Worm (Caenorhabditis elegans) whole organism, young adult: Measurements from ENCODE around the gene Y75B8A.34.

Source experiments
- B0035.1 ChIP-seq: sonication (generic microtip); optimal IDR thresholded peaks from 2 replicates; lab custom pipeline; 2016; ENCODE audit warnings: missing genetic modification characterization, mild to moderate bottlenecking, missing compliant biosample characterization, missing genotype, missing genetic modification reagents
- B0261.1 ChIP-seq: sonication (generic microtip); optimal IDR thresholded peaks from 2 replicates; lab custom pipeline; 2016; ENCODE audit warnings: mild to moderate bottlenecking, missing genetic modification characterization, moderate library complexity, missing compliant biosample characterization
- C17E4.6 ChIP-seq: fragments of 200-800 bp; sonication (Bioruptor generic); IDR thresholded peaks from 2 replicates; pipeline ENCODE4 v1.3.6; 2022; ENCODE audit warnings: missing genetic modification reagents, missing genetic modification characterization, missing compliant biosample characterization
- D2030.7 ChIP-seq: fragments of 200-800 bp; sonication (Bioruptor generic); IDR thresholded peaks from 2 replicates; pipeline ENCODE4 v1.3.6; 2022; ENCODE audit warnings: missing genetic modification reagents, missing genetic modification characterization, missing compliant biosample characterization
- F57C9.4 ChIP-seq: sonication (generic microtip); optimal IDR thresholded peaks from 2 replicates; lab custom pipeline; 2017; ENCODE audit warnings: mild to moderate bottlenecking, missing genetic modification characterization, missing compliant biosample characterization
- T07F8.4 ChIP-seq: sonication (generic microtip); optimal IDR thresholded peaks from 2 replicates; lab custom pipeline; 2016; ENCODE audit warnings: mild to moderate bottlenecking, missing genetic modification characterization, moderate library complexity, missing compliant biosample characterization
- Y67H2A.10 ChIP-seq: fragments of 200-800 bp; sonication (Bioruptor generic); conservative IDR thresholded peaks from 2 replicates; pipeline ENCODE4 v1.3.6; 2022; ENCODE audit warnings: missing genetic modification reagents, missing genetic modification characterization, missing compliant biosample characterization
- Y79H2A.3 ChIP-seq: fragments of 200-800 bp; sonication (Bioruptor generic); conservative IDR thresholded peaks from 2 replicates; pipeline ENCODE4 v1.3.6; 2022; ENCODE audit warnings: missing genetic modification reagents, missing genetic modification characterization, missing compliant biosample characterization
- Y95B8A.8 ChIP-seq: fragments of 200-800 bp; sonication (Bioruptor generic); IDR thresholded peaks from 2 replicates; pipeline ENCODE4 v1.3.6; 2022; ENCODE audit warnings: missing genetic modification reagents, missing genetic modification characterization, missing compliant biosample characterization
- ZK185.1 ChIP-seq: sonication (generic microtip); optimal IDR thresholded peaks from 2 replicates; lab custom pipeline; 2016; ENCODE audit warnings: mild to moderate bottlenecking, missing genetic modification characterization, missing compliant biosample characterization; ENCODE audit not compliant: poor library complexity, severe bottlenecking
- akir-1 ChIP-seq: fragments of 200-800 bp; sonication (Bioruptor generic); optimal IDR thresholded peaks from 2 replicates; lab custom pipeline; 2018; ENCODE audit warnings: mild to moderate bottlenecking, missing genetic modification characterization, moderate library complexity, missing compliant biosample characterization
- ama-1 ChIP-seq, 3 experiments: fragments of 150-350 bp in 1 of 3; sonication (generic microtip) in 2 of 3; optimal IDR thresholded peaks; 2 replicates each; lab custom pipeline; 2014 to 2018; ENCODE audit warnings: missing biosample characterization in 2 of 3, missing genetic modification characterization in 2 of 3, missing genetic modification reagents in 2 of 3
- aptf-3 ChIP-seq: fragments of 200-800 bp; sonication (Bioruptor generic); IDR thresholded peaks from 2 replicates; pipeline ENCODE4 v1.3.6; 2022; ENCODE audit warnings: missing genetic modification characterization, missing compliant biosample characterization
- attf-3 ChIP-seq: fragments of 200-800 bp; sonication (Bioruptor generic); conservative IDR thresholded peaks from 2 replicates; pipeline ENCODE4 v1.3.6; 2022; ENCODE audit warnings: missing genetic modification reagents, missing genetic modification characterization, missing compliant biosample characterization
- attf-5 ChIP-seq: fragments of 200-800 bp; sonication (Bioruptor generic); optimal IDR thresholded peaks from 2 replicates; lab custom pipeline; 2018; ENCODE audit warnings: mild to moderate bottlenecking, missing genetic modification characterization, missing compliant biosample characterization
- cebp-2 ChIP-seq: fragments of 200-800 bp; sonication (Bioruptor generic); IDR thresholded peaks from 2 replicates; pipeline ENCODE4 v1.3.6; 2022; ENCODE audit warnings: missing genetic modification characterization, missing compliant biosample characterization
- ceh-27 ChIP-seq: fragments of 200-800 bp; sonication (Bioruptor generic); optimal IDR thresholded peaks from 2 replicates; lab custom pipeline; 2018; ENCODE audit warnings: mild to moderate bottlenecking, missing genetic modification characterization, moderate library complexity, missing compliant biosample characterization
- ceh-58 ChIP-seq: fragments of 200-800 bp; sonication (Bioruptor generic); IDR thresholded peaks from 2 replicates; pipeline ENCODE4 v1.3.6; 2022; ENCODE audit warnings: missing genetic modification characterization, missing compliant biosample characterization
- ceh-79 ChIP-seq: sonication (generic microtip); optimal IDR thresholded peaks from 2 replicates; lab custom pipeline; 2017; ENCODE audit warnings: mild to moderate bottlenecking, missing genetic modification characterization, missing compliant biosample characterization
- chd-7 ChIP-seq: sonication (generic microtip); optimal IDR thresholded peaks from 2 replicates; lab custom pipeline; 2016; ENCODE audit warnings: mild to moderate bottlenecking, missing genetic modification characterization, moderate library complexity, missing compliant biosample characterization
- dox-1 ChIP-seq: fragments of 200-800 bp; sonication (Bioruptor generic); IDR thresholded peaks from 2 replicates; pipeline ENCODE4 v1.3.6; 2022; ENCODE audit warnings: missing genetic modification reagents, missing genetic modification characterization, missing compliant biosample characterization
- fkh-3 ChIP-seq: sonication (generic microtip); optimal IDR thresholded peaks from 2 replicates; lab custom pipeline; 2016; ENCODE audit warnings: mild to moderate bottlenecking, missing genetic modification characterization, missing compliant biosample characterization
- gei-17 ChIP-seq: fragments of 200-800 bp; sonication (Bioruptor generic); optimal IDR thresholded peaks from 2 replicates; lab custom pipeline; 2018; ENCODE audit warnings: mild to moderate bottlenecking, missing genetic modification characterization, missing compliant biosample characterization
- hmg-20 ChIP-seq: fragments of 200-800 bp; sonication (Bioruptor generic); IDR thresholded peaks from 2 replicates; pipeline ENCODE4 v1.3.6; 2022; ENCODE audit warnings: missing genetic modification reagents, missing genetic modification characterization, missing compliant biosample characterization
- hrde-1 ChIP-seq: sonication (generic microtip); optimal IDR thresholded peaks from 2 replicates; lab custom pipeline; 2016; ENCODE audit warnings: missing genetic modification characterization, mild to moderate bottlenecking, missing compliant biosample characterization, moderate library complexity, missing genotype, missing genetic modification reagents, borderline replicate concordance
- hsf-1 ChIP-seq: fragments of 200-800 bp; sonication (Bioruptor generic); IDR thresholded peaks from 2 replicates; pipeline ENCODE4 v1.3.6; 2022; ENCODE audit warnings: missing genetic modification reagents, missing genetic modification characterization, missing compliant biosample characterization
- lin-26 ChIP-seq: fragments of 200-800 bp; sonication (Bioruptor generic); IDR thresholded peaks from 2 replicates; pipeline ENCODE4 v1.3.6; 2022; ENCODE audit warnings: missing genetic modification reagents, missing genetic modification characterization, missing compliant biosample characterization
- lin-54 ChIP-seq: fragments of 200-800 bp; sonication (Bioruptor generic); optimal IDR thresholded peaks from 2 replicates; lab custom pipeline; 2018; ENCODE audit warnings: mild to moderate bottlenecking, missing genetic modification characterization, missing compliant biosample characterization
- madf-8 ChIP-seq: fragments of 200-800 bp; sonication (Bioruptor generic); conservative IDR thresholded peaks from 2 replicates; pipeline ENCODE4 v1.3.6; 2022; ENCODE audit warnings: missing genetic modification reagents, missing genetic modification characterization, missing compliant biosample characterization
- mcd-1 ChIP-seq: fragments of 200-800 bp; sonication (Bioruptor generic); IDR thresholded peaks from 2 replicates; pipeline ENCODE4 v1.3.6; 2022; ENCODE audit warnings: missing genetic modification reagents, missing genetic modification characterization, missing compliant biosample characterization
- mel-28 ChIP-seq: sonication (generic microtip); optimal IDR thresholded peaks from 2 replicates; lab custom pipeline; 2016; ENCODE audit warnings: borderline replicate concordance, mild to moderate bottlenecking, missing genetic modification characterization, missing compliant biosample characterization
- mes-4 ChIP-seq: sonication (generic microtip); optimal IDR thresholded peaks from 2 replicates; lab custom pipeline; 2016; ENCODE audit warnings: missing genotype, missing genetic modification characterization, missing compliant biosample characterization
- mxl-1 ChIP-seq: sonication (generic microtip); optimal IDR thresholded peaks from 2 replicates; lab custom pipeline; 2016; ENCODE audit warnings: missing genetic modification characterization, missing compliant biosample characterization
- nhr-80 ChIP-seq: sonication (generic microtip); optimal IDR thresholded peaks from 2 replicates; lab custom pipeline; 2016; ENCODE audit warnings: missing genetic modification characterization, missing compliant biosample characterization
- rcor-1 ChIP-seq: fragments of 200-800 bp; sonication (Bioruptor generic); IDR thresholded peaks from 2 replicates; pipeline ENCODE4 v1.3.6; 2022; ENCODE audit warnings: missing genetic modification reagents, missing genetic modification characterization, missing compliant biosample characterization
- rec-8 ChIP-seq, 2 experiments: sonication (generic microtip); optimal IDR thresholded peaks; 2 replicates each; lab custom pipeline; 2016; ENCODE audit warnings: mild to moderate bottlenecking in 2 of 2, missing genetic modification characterization in 2 of 2, missing genetic modification reagents in 2 of 2, missing genotype in 2 of 2, missing biosample characterization in 1 of 2, missing compliant biosample characterization in 1 of 2, moderate library complexity in 1 of 2
- repo-1 ChIP-seq: sonication (generic microtip); optimal IDR thresholded peaks from 2 replicates; lab custom pipeline; 2017; ENCODE audit warnings: mild to moderate bottlenecking, missing genetic modification characterization, missing compliant biosample characterization
- rpc-1 ChIP-seq, 2 experiments: fragments of 150-350 bp in 1 of 2; sonication (generic microtip) in 1 of 2; optimal IDR thresholded peaks; 2 replicates each; lab custom pipeline; 2014 to 2018; ENCODE audit warnings: missing biosample characterization in 1 of 2, missing genetic modification characterization in 1 of 2, missing genetic modification reagents in 1 of 2, missing genotype in 1 of 2
- sdz-38 ChIP-seq: sonication (generic microtip); optimal IDR thresholded peaks from 2 replicates; lab custom pipeline; 2016; ENCODE audit warnings: missing genotype, missing genetic modification characterization, missing compliant biosample characterization
- snpc-1.3 ChIP-seq: sonication (generic microtip); optimal IDR thresholded peaks from 2 replicates; lab custom pipeline; 2017; ENCODE audit warnings: missing genetic modification characterization, mild to moderate bottlenecking, missing compliant biosample characterization, antibody characterized with exemption, moderate library complexity, missing genotype, missing genetic modification reagents; ENCODE audit not compliant: insufficient read depth
- snpc-4 ChIP-seq, 5 experiments: fragments of 150-350 bp in 1 of 5; sonication (generic microtip) in 4 of 5; optimal IDR thresholded peaks; 2 replicates each; lab custom pipeline; 2014 to 2018; ENCODE audit warnings: missing genetic modification characterization in 5 of 5, missing biosample characterization in 3 of 5, antibody characterized with exemption in 2 of 5, mild to moderate bottlenecking in 2 of 5, missing compliant biosample characterization in 2 of 5, missing genotype in 2 of 5, moderate library complexity in 2 of 5, missing genetic modification reagents in 1 of 5
- tbp1 ChIP-seq: fragments of 200-800 bp; sonication (Bioruptor generic); optimal IDR thresholded peaks from 2 replicates; lab custom pipeline; 2018; ENCODE audit warnings: mild to moderate bottlenecking, missing genetic modification characterization, missing compliant biosample characterization
- tbx-9 ChIP-seq: sonication (generic microtip); optimal IDR thresholded peaks from 2 replicates; lab custom pipeline; 2016; ENCODE audit warnings: borderline replicate concordance, missing genetic modification characterization, inconsistent platforms, missing compliant biosample characterization
- zfh-2 ChIP-seq: fragments of 200-800 bp; sonication (Bioruptor generic); conservative IDR thresholded peaks from 2 replicates; pipeline ENCODE4 v1.3.6; 2022; ENCODE audit warnings: missing genetic modification reagents, missing genetic modification characterization, missing compliant biosample characterization
- zim-3 ChIP-seq: sonication (generic microtip); optimal IDR thresholded peaks from 2 replicates; lab custom pipeline; 2017; ENCODE audit warnings: mild to moderate bottlenecking, missing genetic modification characterization, moderate library complexity, missing compliant biosample characterization
- ztf-28 ChIP-seq: fragments of 200-800 bp; sonication (Bioruptor generic); IDR thresholded peaks from 2 replicates; pipeline ENCODE4 v1.3.6; 2022; ENCODE audit warnings: missing genetic modification reagents, missing genetic modification characterization, missing compliant biosample characterization
- ztf-3 ChIP-seq: fragments of 200-800 bp; sonication (Bioruptor generic); optimal IDR thresholded peaks from 2 replicates; lab custom pipeline; 2018; ENCODE audit warnings: mild to moderate bottlenecking, missing genetic modification characterization, missing compliant biosample characterization

Gene Y75B8A.34

DNA sequence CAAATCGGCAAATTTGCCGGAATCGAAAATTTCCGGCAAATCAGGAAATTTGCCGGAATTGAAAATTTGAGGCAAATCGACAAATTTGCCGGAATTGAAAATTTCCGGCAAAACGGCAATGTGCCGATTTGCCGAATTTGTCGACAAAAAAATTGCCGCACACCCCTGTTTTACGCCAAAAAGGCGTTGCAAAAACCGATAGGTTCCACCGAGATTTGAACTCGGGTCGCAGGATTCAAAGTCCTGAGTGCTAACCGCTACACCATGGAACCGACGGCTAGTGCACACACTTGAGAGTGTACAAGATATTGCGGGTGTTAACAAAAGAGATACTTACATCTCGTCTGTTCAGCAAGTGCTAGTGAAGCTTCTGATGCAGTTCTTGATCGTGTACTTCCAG, 40.3 kb downstream of the Y75B8A.34 start (continued):
- TF ChIP-seq ztf-28 (GFP tag; lab: Robert Waterston, UW) (no peak), ceh-79 (tag; lab: Kevin White, UChicago) (no peak), mes-4 (tag; lab: Kevin White, UChicago) (peak; percentile 5), attf-3 (GFP tag; lab: Robert Waterston, UW) (0 out of 2 replicates have a peak, but pooled peaks have one; percentile 9), gei-17 (GFP tag; lab: Kevin White, UChicago) (no peak), nhr-80 (tag; lab: Kevin White, UChicago) (no peak), lin-26 (GFP tag; lab: Robert Waterston, UW) (peak; percentile 87), cebp-2 (no peak), C17E4.6 (0 out of 2 replicates have a peak, but pooled peaks have one; percentile 25), dox-1 (GFP tag; lab: Robert Waterston, UW) (peak; percentile 54), snpc-4 (GFP tag; optimal IDR thresholded peaks at IDR 0.05; lab: Kevin White, UChicago) (peak; percentile 31), snpc-4 (tag; optimal IDR thresholded peaks at IDR 0.05; lab: Kevin White, UChicago) (peak in 1 of 4 experiments; percentile 5), aptf-3 (GFP tag; lab: Robert Waterston, UW) (0 out of 2 replicates have a peak, but pooled peaks have one; percentile 57), ceh-27 (GFP tag; lab: Kevin White, UChicago) (no peak), tbp1 (GFP tag; lab: Kevin White, UChicago) (peak; percentile 91), tbx-9 (tag; lab: Kevin White, UChicago) (no peak), ceh-58 (GFP tag; lab: Robert Waterston, UW) (no peak), mxl-1 (tag; lab: Kevin White, UChicago) (no peak), chd-7 (tag; lab: Kevin White, UChicago) (peak; percentile 55), rcor-1 (no peak), mcd-1 (GFP tag; lab: Robert Waterston, UW) (peak; percentile 45), sdz-38 (tag; lab: Kevin White, UChicago) (no peak), Y95B8A.8 (GFP tag; lab: Robert Waterston, UW) (no peak), hrde-1 (tag; lab: Kevin White, UChicago) (no peak), Y79H2A.3 (GFP tag; lab: Robert Waterston, UW) (0 out of 2 replicates have a peak, but pooled peaks have one; percentile 18), hmg-20 (GFP tag; lab: Robert Waterston, UW) (peak; percentile 50; the same call in 1 of the 2 replicates), zim-3 (tag; lab: Kevin White, UChicago) (peak; percentile 7), snpc-1.3 (tag; lab: Kevin White, UChicago) (no peak), ZK185.1 (tag; lab: Kevin White, UChicago) (no peak), madf-8 (GFP tag; lab: Robert Waterston, UW) (no peak), zfh-2 (GFP tag; lab: Robert Waterston, UW) (no peak), F57C9.4 (tag; lab: Kevin White, UChicago) (no peak), ama-1 (optimal IDR thresholded peaks at IDR 0.05; lab: Kevin White, UChicago) (no peak), ama-1 (GFP tag; optimal IDR thresholded peaks at IDR 0.05; lab: Kevin White, UChicago) (no peak), B0261.1 (tag; lab: Kevin White, UChicago) (peak; percentile 75), lin-54 (GFP tag; lab: Kevin White, UChicago) (peak; percentile 23), hsf-1 (GFP tag; lab: Robert Waterston, UW) (no peak), akir-1 (GFP tag; lab: Kevin White, UChicago) (no peak), D2030.7 (GFP tag; lab: Robert Waterston, UW) (no peak), fkh-3 (tag; lab: Kevin White, UChicago) (no peak), repo-1 (tag; lab: Kevin White, UChicago) (peak; percentile 11), rec-8 (tag; optimal IDR thresholded peaks at IDR 0.05; lab: Kevin White, UChicago) (peak in 1 of 2 experiments; percentile 27), ztf-3 (GFP tag; lab: Kevin White, UChicago) (no peak), mel-28 (no peak), attf-5 (GFP tag; lab: Kevin White, UChicago) (no peak), B0035.1 (tag; lab: Kevin White, UChicago) (no peak), Y67H2A.10 (GFP tag; lab: Robert Waterston, UW) (no peak), rpc-1 (optimal IDR thresholded peaks at IDR 0.05; lab: Kevin White, UChicago) (peak; percentile 67), rpc-1 (tag; optimal IDR thresholded peaks at IDR 0.05; lab: Kevin White, UChicago) (peak; percentile 79), T07F8.4 (tag; lab: Kevin White, UChicago) (peak; percentile 11)
